Worm (Caenorhabditis elegans): ENCODE data around the gene AH9.3.

The AH9.3 gene

DNA sequence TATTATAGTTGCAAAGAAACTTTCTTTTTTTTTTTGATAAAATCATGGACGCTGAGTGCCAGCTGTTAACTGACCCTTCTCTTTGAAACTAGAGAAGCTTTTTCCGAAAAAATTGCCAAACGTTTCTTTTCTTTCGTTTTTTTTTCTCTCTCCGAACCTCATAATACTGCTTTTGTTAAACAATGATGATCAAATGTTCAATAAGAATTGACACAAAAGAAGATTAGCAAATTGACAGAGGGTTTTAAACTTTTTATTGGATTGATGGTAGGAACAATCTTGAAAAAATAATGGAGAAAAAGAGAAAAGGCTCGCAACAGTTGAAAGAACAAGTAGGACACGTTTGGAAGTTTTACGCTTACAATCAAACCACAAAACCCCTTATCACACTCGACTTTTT is 40.1 kb downstream of the AH9.3 start, which contains the start of gene hex-1:
hex-1 (plus strand) TSS at position 301 of the 400 bp plus-strand sequence.
- TF ChIP-seq aly-2 (tag; optimal IDR thresholded peaks at IDR 0.05): no peak
- no peak for TF ChIP-seq nhr-237 (tag; optimal IDR thresholded peaks at IDR 0.05)
- TF ChIP-seq sem-4 (tag; optimal IDR thresholded peaks at IDR 0.05): no peak
- TF ChIP-seq snpc-4 (tag; optimal IDR thresholded peaks at IDR 0.05): no peak

DNA sequence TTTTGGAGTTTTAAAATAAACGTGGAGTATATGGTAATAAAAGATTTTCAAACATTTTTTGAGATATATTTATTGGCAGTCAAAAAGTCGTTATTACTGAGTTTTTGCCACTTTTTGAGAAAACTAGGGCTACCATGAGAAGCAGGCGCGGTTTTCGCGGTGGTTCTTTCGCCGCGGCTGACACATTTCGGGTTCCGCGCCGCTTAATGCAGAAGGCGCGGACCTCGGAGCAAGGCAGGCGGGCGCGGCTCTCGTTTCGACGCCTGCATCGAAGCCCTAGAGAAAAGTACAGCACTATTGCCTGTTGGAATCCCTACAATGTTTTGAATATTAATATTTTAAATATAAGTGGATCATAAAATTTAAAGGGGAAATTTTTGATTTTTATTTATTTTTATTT is 41.5 kb downstream of the AH9.3 start:
- TF ChIP-seq snpc-4 (tag; optimal IDR thresholded peaks at IDR 0.05): peak; percentile 49
- no peak for TF ChIP-seq elt-1 (tag; optimal IDR thresholded peaks at IDR 0.05)
- no peak for TF ChIP-seq sma-9 (GFP tag; optimal IDR thresholded peaks at IDR 0.05)
- no peak for TF ChIP-seq sma-9 (tag; optimal IDR thresholded peaks at IDR 0.05)

DNA sequence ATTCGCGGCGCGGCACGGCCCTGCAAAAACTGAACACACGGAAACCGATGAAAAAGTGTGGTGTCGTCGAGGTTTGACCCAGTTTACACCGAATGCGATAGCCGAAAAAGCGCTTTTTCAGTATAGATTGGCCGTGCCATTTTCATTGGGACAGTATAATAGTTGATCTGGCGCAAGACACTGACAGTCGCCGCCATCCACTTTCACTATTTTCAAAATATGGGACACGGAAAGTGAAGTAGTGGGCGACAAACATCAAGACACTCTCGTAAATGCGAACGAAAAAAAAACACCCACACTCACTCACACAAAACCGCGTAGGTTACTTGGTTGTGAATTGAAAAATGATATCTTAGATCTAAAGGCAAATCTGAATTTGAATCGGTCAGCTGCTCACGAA is 41.9 kb downstream of the AH9.3 start:
- no peak for TF ChIP-seq ztf-4 (tag; optimal IDR thresholded peaks at IDR 0.05)
- peak; percentile 89 for TF ChIP-seq peb-1 (tag; optimal IDR thresholded peaks at IDR 0.05)
- TF ChIP-seq elt-1 (tag; optimal IDR thresholded peaks at IDR 0.05): no peak
- TF ChIP-seq blmp-1 (tag; optimal IDR thresholded peaks at IDR 0.05; ENCODE audit: insufficient read depth): peak; percentile 82
- no peak for TF ChIP-seq R02D3.7 (tag; optimal IDR thresholded peaks at IDR 0.05)
- TF ChIP-seq dmd-4 (tag; optimal IDR thresholded peaks at IDR 0.05): no peak
- no peak for TF ChIP-seq F13H6.1 (tag; optimal IDR thresholded peaks at IDR 0.05)
- no peak for TF ChIP-seq nhr-237 (tag; optimal IDR thresholded peaks at IDR 0.05)
- TF ChIP-seq mab-5 (tag; optimal IDR thresholded peaks at IDR 0.05): no peak
- no peak for TF ChIP-seq ceh-16 (tag; optimal IDR thresholded peaks at IDR 0.05)
- TF ChIP-seq nhr-11 (tag; optimal IDR thresholded peaks at IDR 0.05): no peak
- no peak for TF ChIP-seq alr-1 (tag; optimal IDR thresholded peaks at IDR 0.05)
- TF ChIP-seq unc-39 (tag; optimal IDR thresholded peaks at IDR 0.05): no peak
- no peak for TF ChIP-seq lsy-2 (tag; optimal IDR thresholded peaks at IDR 0.05)
- peak; percentile 49 for TF ChIP-seq nhr-21 (tag; optimal IDR thresholded peaks at IDR 0.05)
- TF ChIP-seq nhr-12 (tag; optimal IDR thresholded peaks at IDR 0.05): no peak
- TF ChIP-seq sma-3 (GFP tag; optimal IDR thresholded peaks at IDR 0.05): no peak
- no peak for TF ChIP-seq ama-1 (optimal IDR thresholded peaks at IDR 0.05)
- TF ChIP-seq Y55F3AM.14 (GFP tag; optimal IDR thresholded peaks at IDR 0.05): no peak
- TF ChIP-seq unc-55 (GFP tag; optimal IDR thresholded peaks at IDR 0.05): no peak
- TF ChIP-seq mbf-1 (tag; optimal IDR thresholded peaks at IDR 0.05): no peak
- TF ChIP-seq gmeb-1 (tag; optimal IDR thresholded peaks at IDR 0.05): no peak
- TF ChIP-seq sem-4 (tag; optimal IDR thresholded peaks at IDR 0.05): no peak
- TF ChIP-seq fos-1 (tag; optimal IDR thresholded peaks at IDR 0.05): no peak
- no peak for TF ChIP-seq sma-9 (GFP tag; optimal IDR thresholded peaks at IDR 0.05)
- no peak for TF ChIP-seq sma-9 (tag; optimal IDR thresholded peaks at IDR 0.05)
- no peak for TF ChIP-seq ztf-1 (GFP tag; conservative IDR thresholded peaks at IDR 0.05)
- no peak for TF ChIP-seq lin-13 (GFP tag; optimal IDR thresholded peaks at IDR 0.05)

DNA sequence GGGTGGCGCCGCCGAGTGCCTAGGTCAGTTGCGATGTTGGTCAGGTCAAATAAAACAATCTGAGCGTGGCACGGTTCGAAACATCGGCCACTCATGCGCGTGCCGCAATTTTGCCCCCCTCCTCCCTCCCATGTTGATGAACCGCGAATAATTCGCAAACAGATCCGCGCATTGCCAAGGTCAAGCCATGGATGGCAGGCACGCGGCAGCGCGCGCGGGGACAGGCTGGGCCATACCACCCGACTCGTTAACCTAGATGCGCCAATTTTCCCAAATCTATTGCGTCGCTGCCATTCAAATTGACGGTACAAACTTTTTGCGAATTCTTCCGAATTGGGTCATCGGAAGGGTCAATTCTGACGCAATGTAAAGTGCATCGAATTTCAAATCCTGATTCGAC is 44.2 kb downstream of the AH9.3 start:
- TF ChIP-seq sma-9 (GFP tag; optimal IDR thresholded peaks at IDR 0.05) (no peak), sma-9 (tag; optimal IDR thresholded peaks at IDR 0.05) (peak; percentile 53), ceh-16 (tag; optimal IDR thresholded peaks at IDR 0.05) (peak; percentile 93), nhr-6 (tag; optimal IDR thresholded peaks at IDR 0.05) (no peak), nhr-21 (tag; optimal IDR thresholded peaks at IDR 0.05) (peak; percentile 68), peb-1 (tag; optimal IDR thresholded peaks at IDR 0.05) (peak; percentile 99), Y55F3AM.14 (GFP tag; optimal IDR thresholded peaks at IDR 0.05) (peak; percentile 13), sem-4 (tag; optimal IDR thresholded peaks at IDR 0.05) (peak; percentile 59), unc-39 (tag; optimal IDR thresholded peaks at IDR 0.05) (no peak), nhr-25 (tag; optimal IDR thresholded peaks at IDR 0.05) (peak; percentile 25), lsy-2 (tag; optimal IDR thresholded peaks at IDR 0.05) (peak in 1 of 2 experiments; percentile 18), sma-3 (GFP tag; optimal IDR thresholded peaks at IDR 0.05) (peak; percentile 36)

DNA sequence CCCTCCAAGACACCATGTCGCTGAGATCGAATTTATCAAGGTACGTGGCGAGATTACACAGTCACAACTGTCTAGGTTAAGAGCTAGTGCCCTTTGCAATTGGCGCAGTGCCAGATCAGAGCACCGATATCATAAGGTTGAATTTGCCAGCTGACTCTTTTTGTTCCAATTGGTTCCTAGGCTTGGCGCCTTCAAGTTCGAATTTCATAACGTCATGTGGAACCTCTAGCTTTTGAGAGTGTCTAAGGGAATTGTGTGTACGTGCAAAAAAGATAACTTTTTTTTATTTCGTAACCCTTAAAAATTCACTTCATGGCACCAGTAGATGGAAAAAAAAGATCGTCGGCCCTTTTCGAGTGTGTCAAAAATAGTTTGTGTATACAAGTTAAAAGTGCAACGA is 44.7 kb downstream of the AH9.3 start:
- TF ChIP-seq C34F6.9 (tag; optimal IDR thresholded peaks at IDR 0.05): no peak
- peak; percentile 28 for TF ChIP-seq nhr-129 (tag; optimal IDR thresholded peaks at IDR 0.05)

DNA sequence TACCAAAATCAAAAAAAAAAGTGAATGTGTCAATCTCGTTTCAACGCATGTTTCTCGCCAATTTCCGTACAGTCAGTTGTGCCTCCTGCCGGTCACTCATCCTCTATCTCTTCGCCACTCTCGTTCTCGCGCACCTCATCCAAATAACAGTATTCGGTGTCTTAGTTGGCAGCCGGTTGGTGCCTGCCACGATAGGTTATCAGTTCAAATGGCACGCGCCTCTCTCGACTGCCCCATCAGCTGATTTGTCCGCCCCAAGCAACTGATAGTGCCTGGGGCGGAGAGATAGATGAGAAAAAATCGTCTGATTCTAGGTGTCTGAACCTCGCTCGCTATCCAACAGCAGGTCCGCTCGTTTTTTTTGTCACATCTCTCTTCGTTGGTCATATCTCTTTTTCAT is 45.8 kb downstream of the AH9.3 start:
- TF ChIP-seq nhr-21 (tag; optimal IDR thresholded peaks at IDR 0.05) (peak; percentile 61), alr-1 (tag; optimal IDR thresholded peaks at IDR 0.05) (no peak), nhr-25 (tag; optimal IDR thresholded peaks at IDR 0.05) (peak; percentile 11), unc-62 (GFP tag; optimal IDR thresholded peaks at IDR 0.05) (no peak), ama-1 (optimal IDR thresholded peaks at IDR 0.05) (no peak), unc-55 (GFP tag; optimal IDR thresholded peaks at IDR 0.05) (no peak), Y55F3AM.14 (GFP tag; optimal IDR thresholded peaks at IDR 0.05) (no peak), mab-5 (tag; optimal IDR thresholded peaks at IDR 0.05) (no peak), mdl-1 (tag; optimal IDR thresholded peaks at IDR 0.05) (peak in 1 of 2 experiments; percentile 30), ceh-82 (tag; optimal IDR thresholded peaks at IDR 0.05) (no peak), zag-1 (tag; optimal IDR thresholded peaks at IDR 0.05) (no peak), nhr-23 (tag; optimal IDR thresholded peaks at IDR 0.05) (no peak), snpc-4 (tag; optimal IDR thresholded peaks at IDR 0.05) (no peak), ceh-16 (tag; optimal IDR thresholded peaks at IDR 0.05) (no peak), ztf-1 (GFP tag; conservative IDR thresholded peaks at IDR 0.05) (no peak), lin-39 (tag; optimal IDR thresholded peaks at IDR 0.05) (no peak), unc-39 (tag; optimal IDR thresholded peaks at IDR 0.05) (no peak), aly-2 (tag; optimal IDR thresholded peaks at IDR 0.05) (no peak), sem-4 (tag; optimal IDR thresholded peaks at IDR 0.05) (no peak), ztf-11 (tag; optimal IDR thresholded peaks at IDR 0.05) (no peak), sma-3 (GFP tag; optimal IDR thresholded peaks at IDR 0.05) (peak; percentile 84), ztf-4 (tag; optimal IDR thresholded peaks at IDR 0.05) (no peak), dmd-4 (tag; optimal IDR thresholded peaks at IDR 0.05) (no peak), lsy-2 (tag; optimal IDR thresholded peaks at IDR 0.05) (peak in 1 of 2 experiments; percentile 27)

All from whole organism, L2 larva.